Fruit fly (Drosophila melanogaster) whole organism, prepupa: Measurements from ENCODE around the gene Cog1.
A peak's percentile ranks its signal among the peaks of the same experiment; 100 is the strongest.

ENCODE experiments used
- CG10631 ChIP-seq: fragments of 200-800 bp; sonication (Bioruptor generic); optimal IDR thresholded peaks from 2 replicates; lab custom pipeline; 2016; ENCODE audit warnings: missing biosample characterization, missing genetic modification characterization
- CG10669 ChIP-seq: fragments of 200-800 bp; sonication (Bioruptor generic); optimal IDR thresholded peaks from 3 replicates; lab custom pipeline; 2018; ENCODE audit warnings: missing biosample characterization, mild to moderate bottlenecking, missing genetic modification characterization, moderate library complexity
- CG11294 ChIP-seq: fragments of 200-800 bp; sonication (Bioruptor generic); IDR thresholded peaks from 2 replicates; pipeline ENCODE4 v1.3.6; 2022; ENCODE audit warnings: missing biosample characterization, missing genetic modification characterization
- CG11902 ChIP-seq: fragments of 200-800 bp; sonication (Bioruptor generic); optimal IDR thresholded peaks from 3 replicates; lab custom pipeline; 2016; ENCODE audit warnings: missing biosample characterization, missing genetic modification characterization
- CG1621 ChIP-seq: fragments of 200-800 bp; sonication (Bioruptor generic); optimal IDR thresholded peaks from 3 replicates; lab custom pipeline; 2018; ENCODE audit warnings: missing biosample characterization, mild to moderate bottlenecking, missing genetic modification characterization
- CG31627 ChIP-seq: fragments of 200-800 bp; sonication (Bioruptor generic); optimal IDR thresholded peaks from 3 replicates; lab custom pipeline; 2016; ENCODE audit warnings: missing biosample characterization, missing genetic modification characterization
- CG32006 ChIP-seq: fragments of 200-800 bp; sonication (Bioruptor generic); optimal IDR thresholded peaks from 3 replicates; lab custom pipeline; 2017; ENCODE audit warnings: missing biosample characterization, mild to moderate bottlenecking, missing genetic modification characterization
- CG34406 ChIP-seq: fragments of 200-800 bp; sonication (Bioruptor generic); optimal IDR thresholded peaks from 3 replicates; lab custom pipeline; 2016; ENCODE audit warnings: missing biosample characterization, missing genetic modification characterization
- CG3919 ChIP-seq: fragments of 200-800 bp; sonication (Bioruptor generic); optimal IDR thresholded peaks from 3 replicates; lab custom pipeline; 2016; ENCODE audit warnings: missing biosample characterization, missing genetic modification characterization
- CG6163 ChIP-seq: fragments of 200-800 bp; sonication (Bioruptor generic); IDR thresholded peaks from 3 replicates; pipeline ENCODE4 v1.3.6; 2022; ENCODE audit warnings: missing biosample characterization, missing genetic modification characterization
- CG6276 ChIP-seq: fragments of 200-800 bp; sonication (Bioruptor generic); optimal IDR thresholded peaks from 2 replicates; lab custom pipeline; 2017; ENCODE audit warnings: missing biosample characterization, mild to moderate bottlenecking, missing genetic modification characterization
- CG6792 ChIP-seq: fragments of 200-800 bp; sonication (Bioruptor generic); optimal IDR thresholded peaks from 3 replicates; lab custom pipeline; 2016; ENCODE audit warnings: missing biosample characterization, missing genetic modification characterization
- CG8119 ChIP-seq: fragments of 200-800 bp; sonication (Bioruptor generic); IDR thresholded peaks from 3 replicates; pipeline ENCODE4 v1.3.6; 2022; ENCODE audit warnings: missing biosample characterization, missing genetic modification characterization
- CG8632 ChIP-seq: fragments of 200-800 bp; sonication (Bioruptor generic); optimal IDR thresholded peaks from 3 replicates; lab custom pipeline; 2016; ENCODE audit warnings: missing biosample characterization, missing genetic modification characterization
- CG9139 ChIP-seq: fragments of 200-800 bp; sonication (Bioruptor generic); optimal IDR thresholded peaks from 3 replicates; lab custom pipeline; 2017; ENCODE audit warnings: missing biosample characterization, mild to moderate bottlenecking, missing genetic modification characterization
- Eip75B ChIP-seq: fragments of 200-800 bp; sonication (Bioruptor generic); optimal IDR thresholded peaks from 3 replicates; lab custom pipeline; 2016; ENCODE audit warnings: missing biosample characterization, missing genetic modification characterization
- Eip78C ChIP-seq: fragments of 200-800 bp; sonication (Bioruptor generic); peaks from one replicate; lab custom pipeline; 2016; ENCODE audit warnings: missing biosample characterization, missing genetic modification characterization
- Ets21C ChIP-seq: fragments of 200-800 bp; sonication (Bioruptor generic); optimal IDR thresholded peaks from 3 replicates; lab custom pipeline; 2016; ENCODE audit warnings: missing biosample characterization, missing genetic modification characterization
- Ets96B ChIP-seq: fragments of 200-800 bp; optimal IDR thresholded peaks from 2 replicates; lab custom pipeline; 2019; ENCODE audit warnings: missing biosample characterization, mild to moderate bottlenecking, missing genetic modification characterization, moderate library complexity
- Gug ChIP-seq: fragments of 200-800 bp; sonication (Bioruptor generic); IDR thresholded peaks from 2 replicates; pipeline ENCODE4 v1.3.6; 2022; ENCODE audit warnings: missing biosample characterization, missing genetic modification characterization
- Hr38 ChIP-seq: sonication (Bioruptor generic); optimal IDR thresholded peaks from 2 replicates; lab custom pipeline; 2016; ENCODE audit warnings: missing biosample characterization, missing genetic modification characterization
- Hr39 ChIP-seq: fragments of 200-800 bp; sonication (Bioruptor generic); optimal IDR thresholded peaks from 2 replicates; lab custom pipeline; 2016; ENCODE audit warnings: missing biosample characterization, missing genetic modification characterization
- Hr4 ChIP-seq: fragments of 200-800 bp; sonication (Bioruptor generic); optimal IDR thresholded peaks from 3 replicates; lab custom pipeline; 2016; ENCODE audit warnings: missing biosample characterization, missing genetic modification characterization
- Lpt ChIP-seq: fragments of 200-800 bp; sonication (Bioruptor generic); optimal IDR thresholded peaks from 3 replicates; lab custom pipeline; 2016; ENCODE audit warnings: missing biosample characterization, missing genetic modification characterization
- Met ChIP-seq: fragments of 200-800 bp; sonication (Bioruptor generic); optimal IDR thresholded peaks from 3 replicates; lab custom pipeline; 2016; ENCODE audit warnings: missing biosample characterization, missing genetic modification characterization
- OdsH ChIP-seq: fragments of 200-800 bp; sonication (Bioruptor generic); optimal IDR thresholded peaks from 3 replicates; lab custom pipeline; 2016; ENCODE audit warnings: missing biosample characterization, missing genetic modification characterization
- Smox ChIP-seq: fragments of 200-800 bp; sonication (Bioruptor generic); optimal IDR thresholded peaks from 3 replicates; lab custom pipeline; 2016; ENCODE audit warnings: missing biosample characterization, missing genetic modification characterization
- Sox102F ChIP-seq: fragments of 200-800 bp; sonication (Bioruptor generic); optimal IDR thresholded peaks from 2 replicates; lab custom pipeline; 2016; ENCODE audit warnings: missing biosample characterization, mild to moderate bottlenecking, missing genetic modification characterization
- Sox14 ChIP-seq: fragments of 200-800 bp; sonication (Bioruptor generic); optimal IDR thresholded peaks from 3 replicates; lab custom pipeline; 2016; ENCODE audit warnings: missing biosample characterization, missing genetic modification characterization
- acj6 ChIP-seq: fragments of 200-800 bp; sonication (Bioruptor generic); optimal IDR thresholded peaks from 3 replicates; lab custom pipeline; 2016; ENCODE audit warnings: missing biosample characterization, missing genetic modification characterization
- cyc ChIP-seq: fragments of 200-800 bp; sonication (Bioruptor generic); optimal IDR thresholded peaks from 3 replicates; lab custom pipeline; 2016; ENCODE audit warnings: missing biosample characterization, missing genetic modification characterization
- dac ChIP-seq: fragments of 200-800 bp; sonication (Bioruptor generic); optimal IDR thresholded peaks from 2 replicates; lab custom pipeline; 2017; ENCODE audit warnings: missing biosample characterization, mild to moderate bottlenecking, missing genetic modification characterization
- dsx ChIP-seq: fragments of 200-800 bp; optimal IDR thresholded peaks from 3 replicates; lab custom pipeline; 2019; ENCODE audit warnings: missing biosample characterization, mild to moderate bottlenecking, missing genetic modification characterization, moderate library complexity; ENCODE audit not compliant: poor library complexity, severe bottlenecking
- esn ChIP-seq: fragments of 200-800 bp; sonication (Bioruptor generic); optimal IDR thresholded peaks from 2 replicates; lab custom pipeline; 2016; ENCODE audit warnings: missing biosample characterization, mild to moderate bottlenecking, missing genetic modification characterization, moderate library complexity
- fd85E ChIP-seq: fragments of 200-800 bp; sonication (Bioruptor generic); optimal IDR thresholded peaks from 3 replicates; lab custom pipeline; 2016; ENCODE audit warnings: missing biosample characterization, missing genetic modification characterization
- lz ChIP-seq: fragments of 200-800 bp; sonication (Bioruptor generic); optimal IDR thresholded peaks from 3 replicates; lab custom pipeline; 2016; ENCODE audit warnings: missing biosample characterization, missing genetic modification characterization
- pdm3 ChIP-seq: fragments of 200-800 bp; sonication (Bioruptor generic); optimal IDR thresholded peaks from 3 replicates; lab custom pipeline; 2016; ENCODE audit warnings: missing biosample characterization, missing genetic modification characterization
- salr ChIP-seq, 2 experiments: fragments of 200-800 bp; sonication (Bioruptor generic); optimal IDR thresholded peaks; 3 replicates each; lab custom pipeline; 2016 to 2018; ENCODE audit warnings: missing biosample characterization in 2 of 2, missing genetic modification characterization in 2 of 2, mild to moderate bottlenecking in 1 of 2
- spab ChIP-seq: fragments of 200-800 bp; sonication (Bioruptor generic); optimal IDR thresholded peaks from 2 replicates; lab custom pipeline; 2017; ENCODE audit warnings: missing biosample characterization, mild to moderate bottlenecking, missing genetic modification characterization, missing genetic modification reagents
- svp ChIP-seq: fragments of 200-800 bp; sonication (Bioruptor generic); peaks from one replicate; lab custom pipeline; 2016; ENCODE audit warnings: missing biosample characterization, missing genetic modification characterization
- vri ChIP-seq: fragments of 200-800 bp; sonication (Bioruptor generic); optimal IDR thresholded peaks from 3 replicates; lab custom pipeline; 2016; ENCODE audit warnings: missing biosample characterization, mild to moderate bottlenecking, missing genetic modification characterization

Gene Cog1

dm6 chr3R:12229113-12229512 is 9.6 kb upstream of the Cog1 start, which contains the start of gene CG3916:
TSS of gene CG3916 (plus strand) at chr3R:12229413.
- TF ChIP-seq svp = peak; percentile 48
- no peak for TF ChIP-seq CG1621 (tag; lab: Kevin White, UChicago)

dm6 chr3R:12226239-12226638 is 6.8 kb upstream of the Cog1 start, which contains the start of gene CG12256:
TSS of gene CG12256 (minus strand) at chr3R:12226339.
- TF ChIP-seq svp (peak; percentile 34), dsx (GFP tag; lab: Kevin White, UChicago) (no peak), salr (GFP tag; optimal IDR thresholded peaks at IDR 0.05; lab: Kevin White, UChicago) (no peak)

- TF ChIP-seq CG6276 (GFP tag; lab: Kevin White, UChicago) (no peak), dac (no peak), CG8119 (GFP tag; lab: Robert Waterston, UW) (no peak), CG10669 (GFP tag; lab: Kevin White, UChicago) (no peak)
These were observed 5.4 kb upstream of the Cog1 start, which contains the start of gene CG17404 for dm6 chr3R:12224919-12225318. TSS of gene CG17404 (minus strand) at chr3R:12225019.

- TF ChIP-seq Hr4 (GFP tag; lab: Kevin White, UChicago) (no peak), CG8632 (no peak), OdsH (GFP tag; lab: Kevin White, UChicago) (no peak), CG6163 (GFP tag; lab: Robert Waterston, UW) (no peak), CG10631 (GFP tag; lab: Kevin White, UChicago) (no peak), spab (GFP tag; lab: Kevin White, UChicago) (no peak), Lpt (GFP tag; lab: Kevin White, UChicago) (no peak), CG6792 (GFP tag; lab: Kevin White, UChicago) (no peak), CG9139 (GFP tag; lab: Kevin White, UChicago) (no peak), esn (GFP tag; lab: Kevin White, UChicago) (no peak), cyc (GFP tag; lab: Kevin White, UChicago) (no peak), salr (GFP tag; optimal IDR thresholded peaks at IDR 0.05; lab: Kevin White, UChicago) (no peak), Hr38 (GFP tag; lab: Kevin White, UChicago) (no peak), CG1621 (tag; lab: Kevin White, UChicago) (no peak), Smox (no peak), Ets21C (GFP tag; lab: Kevin White, UChicago) (no peak)
- TF ChIP-seq, all 60 proteins: peak for 0
These were observed 2.6 kb upstream of the Cog1 start, which contains the start of gene Rsbp15 for dm6 chr3R:12222093-12222492. TSS of gene Rsbp15 (plus strand) at chr3R:12222387.

dm6 chr3R:12221366-12221916 is 2.0 kb upstream of the Cog1 start, which contains the start of gene CG4860:
TSS of gene CG4860 (minus strand) at chr3R:12221464.
- TF ChIP-seq Met (peak; percentile 90), vri (GFP tag; lab: Kevin White, UChicago) (peak; percentile 78), CG6163 (GFP tag; lab: Robert Waterston, UW) (peak; percentile 92), spab (GFP tag; lab: Kevin White, UChicago) (no peak), dsx (GFP tag; lab: Kevin White, UChicago) (no peak), cyc (GFP tag; lab: Kevin White, UChicago) (peak; percentile 85), Lpt (GFP tag; lab: Kevin White, UChicago) (peak; percentile 82), fd85E (peak; percentile 34), CG3919 (peak; percentile 90), Ets96B (tag; lab: Kevin White, UChicago) (peak; percentile 78), CG34406 (GFP tag; lab: Kevin White, UChicago) (peak; percentile 84), Ets21C (GFP tag; lab: Kevin White, UChicago) (peak; percentile 83), Smox (peak; percentile 87), lz (GFP tag; lab: Kevin White, UChicago) (peak; percentile 92), CG6792 (GFP tag; lab: Kevin White, UChicago) (peak; percentile 87), CG32006 (GFP tag; lab: Kevin White, UChicago) (peak; percentile 86), Hr38 (GFP tag; lab: Kevin White, UChicago) (peak; percentile 36), CG11902 (GFP tag; lab: Kevin White, UChicago) (peak; percentile 67), Sox102F (GFP tag; lab: Kevin White, UChicago) (peak; percentile 82), acj6 (GFP tag; lab: Kevin White, UChicago) (peak; percentile 40), CG31627 (GFP tag; lab: Kevin White, UChicago) (peak; percentile 89), Sox14 (GFP tag; lab: Kevin White, UChicago) (peak; percentile 88), Eip78C (peak; percentile 97), Gug (GFP tag; lab: Robert Waterston, UW) (peak; percentile 82), Eip75B (peak; percentile 91), CG10669 (GFP tag; lab: Kevin White, UChicago) (peak; percentile 79), Hr39 (GFP tag; lab: Kevin White, UChicago) (peak; percentile 86), CG11294 (GFP tag; lab: Robert Waterston, UW) (peak; percentile 66), pdm3 (GFP tag; lab: Kevin White, UChicago) (peak; percentile 89), CG8119 (GFP tag; lab: Robert Waterston, UW) (peak; percentile 91), salr (GFP tag; optimal IDR thresholded peaks at IDR 0.05; lab: Kevin White, UChicago) (peak; percentile 38 to 82)
